Fruit fly (Drosophila melanogaster) whole organism, embryonic: ENCODE results near the gene CG12289.

Experiments used
- Adf1 ChIP-seq: fragments of 200-800 bp; sonication (Bioruptor generic); IDR thresholded peaks from 2 replicates; pipeline ENCODE4 v1.3.6; 2022; ENCODE audit warnings: missing biosample characterization, missing genetic modification characterization
- Awh ChIP-seq: fragments of 200-800 bp; sonication (Bioruptor generic); IDR thresholded peaks from 2 replicates; pipeline ENCODE4, ENCODE4 v1.3.6; 2022; ENCODE audit warnings: missing biosample characterization, missing genetic modification characterization
- CG1024 ChIP-seq: fragments of 200-800 bp; sonication (Bioruptor generic); IDR thresholded peaks from 2 replicates; pipeline ENCODE4 v1.3.6; 2022; ENCODE audit warnings: missing biosample characterization, missing genetic modification characterization
- CG10274 ChIP-seq: fragments of 200-800 bp; sonication (Bioruptor generic); optimal IDR thresholded peaks from 3 replicates; lab custom pipeline; 2017; ENCODE audit warnings: missing biosample characterization, mild to moderate bottlenecking, missing genetic modification characterization
- CG12769 ChIP-seq: fragments of 200-800 bp; sonication (Bioruptor generic); optimal IDR thresholded peaks from 2 replicates; lab custom pipeline; 2019; ENCODE audit warnings: missing biosample characterization, mild to moderate bottlenecking, missing genetic modification characterization, moderate library complexity
- CG14965 ChIP-seq: fragments of 200-800 bp; sonication (Bioruptor generic); optimal IDR thresholded peaks from 2 replicates; lab custom pipeline; 2016; ENCODE audit warnings: missing biosample characterization, missing genetic modification characterization, borderline replicate concordance
- CG15073 ChIP-seq: fragments of 200-800 bp; sonication (Bioruptor generic); optimal IDR thresholded peaks from 2 replicates; lab custom pipeline; 2016; ENCODE audit warnings: missing biosample characterization, missing genetic modification characterization
- CG15601 ChIP-seq: fragments of 200-800 bp; sonication (Bioruptor generic); optimal IDR thresholded peaks from 3 replicates; lab custom pipeline; 2019; ENCODE audit warnings: missing biosample characterization, mild to moderate bottlenecking, missing genetic modification characterization, moderate library complexity
- CG17328 ChIP-seq: fragments of 200-800 bp; sonication (Bioruptor generic); IDR thresholded peaks from 2 replicates; pipeline ENCODE4 v1.3.6; 2022; ENCODE audit warnings: missing biosample characterization, missing genetic modification characterization
- CG17361 ChIP-seq: fragments of 200-800 bp; sonication (Bioruptor generic); IDR thresholded peaks from 3 replicates; pipeline ENCODE4 v1.3.6; 2022; ENCODE audit warnings: missing biosample characterization, missing genetic modification characterization
- CG17385 ChIP-seq: fragments of 200-800 bp; sonication (Bioruptor generic); optimal IDR thresholded peaks from 3 replicates; lab custom pipeline; 2018; ENCODE audit warnings: missing biosample characterization, mild to moderate bottlenecking, missing genetic modification characterization
- CG18262 ChIP-seq: fragments of 200-800 bp; optimal IDR thresholded peaks from 3 replicates; lab custom pipeline; 2019; ENCODE audit warnings: missing biosample characterization, mild to moderate bottlenecking, missing genetic modification characterization, moderate library complexity
- CG32532 ChIP-seq: fragments of 200-800 bp; sonication (Bioruptor generic); IDR thresholded peaks from 2 replicates; pipeline ENCODE4 v1.3.6; 2022; ENCODE audit warnings: missing biosample characterization, missing genetic modification characterization
- CG34422 ChIP-seq: fragments of 200-800 bp; sonication (Bioruptor generic); IDR thresholded peaks from 3 replicates; pipeline ENCODE4 v1.3.6; 2022; ENCODE audit warnings: missing biosample characterization, missing genetic modification characterization
- CG3995 ChIP-seq: fragments of 200-800 bp; sonication (Bioruptor generic); optimal IDR thresholded peaks from 3 replicates; lab custom pipeline; 2016; ENCODE audit warnings: missing biosample characterization, missing genetic modification characterization
- CG4328 ChIP-seq: fragments of 200-800 bp; sonication (Bioruptor generic); optimal IDR thresholded peaks from 3 replicates; lab custom pipeline; 2017; ENCODE audit warnings: missing biosample characterization, missing genetic modification reagents, missing genetic modification characterization
- CG4404 ChIP-seq: fragments of 200-800 bp; sonication (Bioruptor generic); IDR thresholded peaks from 2 replicates; pipeline ENCODE4 v1.3.6; 2022; ENCODE audit warnings: missing biosample characterization, missing genetic modification characterization
- CG4854 ChIP-seq: fragments of 200-800 bp; sonication (Bioruptor generic); optimal IDR thresholded peaks from 2 replicates; lab custom pipeline; 2016; ENCODE audit warnings: missing biosample characterization, missing genetic modification characterization, inconsistent platforms
- CG6765 ChIP-seq: fragments of 200-800 bp; sonication (Bioruptor generic); optimal IDR thresholded peaks from 3 replicates; lab custom pipeline; 2017; ENCODE audit warnings: missing biosample characterization, mild to moderate bottlenecking, missing genetic modification characterization
- CG6813 ChIP-seq: fragments of 200-800 bp; sonication (Bioruptor generic); optimal IDR thresholded peaks from 2 replicates; lab custom pipeline; 2017; ENCODE audit warnings: missing biosample characterization, missing genetic modification characterization, mild to moderate bottlenecking, moderate library complexity, missing genetic modification reagents
- CG6854 ChIP-seq: fragments of 200-800 bp; sonication (Bioruptor generic); optimal IDR thresholded peaks from 3 replicates; lab custom pipeline; 2017; ENCODE audit warnings: missing biosample characterization, mild to moderate bottlenecking, missing genetic modification characterization
- CG7786 ChIP-seq: fragments of 200-800 bp; sonication (Bioruptor generic); optimal IDR thresholded peaks from 2 replicates; lab custom pipeline; 2016; ENCODE audit warnings: missing biosample characterization, missing genetic modification characterization
- Chrac-16 ChIP-seq: fragments of 200-800 bp; sonication (Bioruptor generic); optimal IDR thresholded peaks from 3 replicates; lab custom pipeline; 2016; ENCODE audit warnings: missing biosample characterization, missing genetic modification characterization
- D19B ChIP-seq: fragments of 200-800 bp; sonication (Bioruptor generic); optimal IDR thresholded peaks from 2 replicates; lab custom pipeline; 2017; ENCODE audit warnings: missing biosample characterization, mild to moderate bottlenecking, missing genetic modification characterization
- Dek ChIP-seq: fragments of 200-800 bp; sonication (Bioruptor generic); optimal IDR thresholded peaks from 3 replicates; lab custom pipeline; 2019; ENCODE audit warnings: missing biosample characterization, mild to moderate bottlenecking, missing genetic modification characterization, moderate library complexity
- Hey ChIP-seq: fragments of 200-800 bp; sonication (Bioruptor generic); optimal IDR thresholded peaks from 3 replicates; lab custom pipeline; 2018; ENCODE audit warnings: missing biosample characterization, mild to moderate bottlenecking, missing genetic modification characterization
- Hmr ChIP-seq: fragments of 200-800 bp; sonication (Bioruptor generic); optimal IDR thresholded peaks from 3 replicates; lab custom pipeline; 2017; ENCODE audit warnings: mild to moderate bottlenecking, missing biosample characterization, missing genetic modification reagents, missing genetic modification characterization
- Hr78 ChIP-seq, 2 experiments: fragments of 200-800 bp in 1 of 2; fragments of >200 bp in 1 of 2; sonication (Bioruptor generic) in 1 of 2; optimal IDR thresholded peaks; 2 replicates each; lab custom pipeline; 2017 to 2019; ENCODE audit warnings: missing biosample characterization in 2 of 2, missing genetic modification characterization in 2 of 2, mild to moderate bottlenecking in 1 of 2, moderate library complexity in 1 of 2
- MESR4 ChIP-seq: fragments of 200-800 bp; sonication (Bioruptor generic); optimal IDR thresholded peaks from 2 replicates; lab custom pipeline; 2018; ENCODE audit warnings: missing biosample characterization, mild to moderate bottlenecking, missing genetic modification characterization, moderate library complexity
- NC2β ChIP-seq: fragments of 200-800 bp; sonication (Bioruptor generic); optimal IDR thresholded peaks from 2 replicates; lab custom pipeline; 2016; ENCODE audit warnings: missing biosample characterization, missing genetic modification characterization
- Neu2 ChIP-seq: fragments of 200-800 bp; sonication (Bioruptor generic); optimal IDR thresholded peaks from 3 replicates; lab custom pipeline; 2016; ENCODE audit warnings: missing biosample characterization, missing genetic modification characterization, borderline replicate concordance
- PHDP ChIP-seq: fragments of 200-800 bp; sonication (Bioruptor generic); optimal IDR thresholded peaks from 3 replicates; lab custom pipeline; 2018; ENCODE audit warnings: missing biosample characterization, mild to moderate bottlenecking, missing genetic modification characterization, moderate library complexity
- Xrp1 ChIP-seq: fragments of 200-800 bp; sonication (Bioruptor generic); IDR thresholded peaks from 2 replicates; pipeline ENCODE4 v1.3.6; 2022; ENCODE audit warnings: missing biosample characterization, missing genetic modification characterization
- ab ChIP-seq: fragments of 200-800 bp; sonication (Bioruptor generic); optimal IDR thresholded peaks from 2 replicates; lab custom pipeline; 2016; ENCODE audit warnings: missing biosample characterization, missing genetic modification characterization
- bcd ChIP-seq: fragments of 200-800 bp; sonication (Bioruptor generic); optimal IDR thresholded peaks from 2 replicates; lab custom pipeline; 2017; ENCODE audit warnings: missing biosample characterization, mild to moderate bottlenecking, missing genetic modification characterization
- bsh ChIP-seq, 2 experiments: fragments of 200-800 bp; sonication (Bioruptor generic); optimal IDR thresholded peaks; 2 replicates each; lab custom pipeline; 2017 to 2018; ENCODE audit warnings: mild to moderate bottlenecking in 2 of 2, missing biosample characterization in 2 of 2, missing genetic modification characterization in 2 of 2, moderate library complexity in 1 of 2
- ci ChIP-seq: fragments of 200-800 bp; sonication (Bioruptor generic); IDR thresholded peaks from 3 replicates; pipeline ENCODE4 v1.3.6; 2022; ENCODE audit warnings: missing biosample characterization, missing genetic modification characterization
- exex ChIP-seq: fragments of 200-800 bp; sonication (Bioruptor generic); optimal IDR thresholded peaks from 4 replicates; lab custom pipeline; 2018; ENCODE audit warnings: missing biosample characterization, mild to moderate bottlenecking, missing genetic modification characterization, moderate library complexity
- grau ChIP-seq: fragments of 200-800 bp; optimal IDR thresholded peaks from 3 replicates; lab custom pipeline; 2019; ENCODE audit warnings: missing biosample characterization, mild to moderate bottlenecking, missing genetic modification characterization, moderate library complexity
- ken ChIP-seq: fragments of 200-800 bp; sonication (Bioruptor generic); IDR thresholded peaks from 3 replicates; pipeline ENCODE4 v1.3.6; 2022; ENCODE audit warnings: missing biosample characterization, missing genetic modification characterization
- lov ChIP-seq, 2 experiments: fragments of 200-800 bp in 1 of 2; fragments of >200 bp in 1 of 2; sonication (Bioruptor generic) in 1 of 2; IDR thresholded peaks in 1 of 2; optimal IDR thresholded peaks in 1 of 2; 2 replicates in 1 of 2; 3 replicates in 1 of 2; pipeline versions ENCODE4 v1.3.6 to Lab custom; 2017 to 2022; ENCODE audit warnings: missing biosample characterization in 1 of 2, missing genetic modification characterization in 1 of 2
- nmo ChIP-seq: fragments of 200-800 bp; sonication (Bioruptor generic); optimal IDR thresholded peaks from 2 replicates; lab custom pipeline; 2018; ENCODE audit warnings: missing biosample characterization, mild to moderate bottlenecking, missing genetic modification characterization, moderate library complexity
- ro ChIP-seq: fragments of 200-800 bp; sonication (Bioruptor generic); IDR thresholded peaks from 2 replicates; pipeline ENCODE4 v1.3.6; 2022; ENCODE audit warnings: missing biosample characterization, missing genetic modification characterization
- salm ChIP-seq: fragments of 200-800 bp; sonication (Bioruptor generic); optimal IDR thresholded peaks from 2 replicates; lab custom pipeline; 2018; ENCODE audit warnings: missing biosample characterization, mild to moderate bottlenecking, missing genetic modification characterization
- sim ChIP-seq: fragments of 200-800 bp; sonication (Bioruptor generic); IDR thresholded peaks from 2 replicates; pipeline ENCODE4 v1.3.6; 2022; ENCODE audit warnings: missing biosample characterization, missing genetic modification characterization
- tll ChIP-seq, 2 experiments: fragments of 200-800 bp in 1 of 2; fragments of >200 bp in 1 of 2; sonication (Bioruptor generic) in 1 of 2; optimal IDR thresholded peaks; 2 replicates each; lab custom pipeline; 2017 to 2019; ENCODE audit warnings: missing biosample characterization in 2 of 2, missing genetic modification characterization in 2 of 2, mild to moderate bottlenecking in 1 of 2, moderate library complexity in 1 of 2
- tx ChIP-seq: fragments of 200-800 bp; sonication (Bioruptor generic); optimal IDR thresholded peaks from 2 replicates; lab custom pipeline; 2016; ENCODE audit warnings: missing biosample characterization, missing genetic modification characterization
- vnd ChIP-seq: fragments of 200-800 bp; sonication (Bioruptor generic); IDR thresholded peaks from 3 replicates; pipeline ENCODE4 v1.3.6; 2022; ENCODE audit warnings: missing biosample characterization, missing genetic modification characterization; ENCODE audit not compliant: partially characterized antibody
- vvl ChIP-seq: fragments of 200-800 bp; sonication (Bioruptor generic); IDR thresholded peaks from 2 replicates; pipeline ENCODE4 v1.3.6; 2022; ENCODE audit warnings: missing biosample characterization, missing genetic modification characterization

Gene CG12289

dm6 chr3L:11443474-11444080 is 14.7 kb downstream of the CG12289 start (continued):
- peak; percentile 30 for TF ChIP-seq PHDP
- peak; percentile 34 for TF ChIP-seq CG12769 (tag; lab: Kevin White, UChicago)
- TF ChIP-seq vnd (GFP tag; lab: Robert Waterston, UW), result no peak
- TF ChIP-seq CG17361 (GFP tag; lab: Robert Waterston, UW), result peak; percentile 42; the same call in 2 of the 3 replicates
- TF ChIP-seq MESR4, result no peak
- TF ChIP-seq bsh (GFP tag; optimal IDR thresholded peaks at IDR 0.05; lab: Kevin White, UChicago), result peak in 1 of 2 experiments; percentile 25
- TF ChIP-seq Xrp1 (GFP tag; lab: Robert Waterston, UW), result no peak
- no peak for TF ChIP-seq CG34422 (GFP tag; lab: Robert Waterston, UW)
- no peak for TF ChIP-seq CG4328 (GFP tag; lab: Kevin White, UChicago)
- TF ChIP-seq CG15073, result no peak
- no peak for TF ChIP-seq CG7786 (GFP tag; lab: Kevin White, UChicago)
- no peak for TF ChIP-seq Hey (tag; lab: Kevin White, UChicago)
- TF ChIP-seq NC2β (GFP tag; lab: Kevin White, UChicago), result no peak
- no peak for TF ChIP-seq CG6813 (GFP tag; lab: Kevin White, UChicago)
- peak; percentile 46; the same call in 1 of the 3 replicates for TF ChIP-seq ci
- TF ChIP-seq Neu2, result no peak
- no peak for TF ChIP-seq CG32532 (GFP tag; lab: Robert Waterston, UW)
- no peak for TF ChIP-seq CG1024 (GFP tag; lab: Robert Waterston, UW)
- TF ChIP-seq CG15601, result peak; percentile 11
- TF ChIP-seq sim, result no peak
- no peak for TF ChIP-seq Adf1 (GFP tag; lab: Robert Waterston, UW)
- peak; percentile 2 for TF ChIP-seq Hmr (GFP tag; lab: Kevin White, UChicago)
- TF ChIP-seq tll (GFP tag; optimal IDR thresholded peaks at IDR 0.05; lab: Kevin White, UChicago), result no peak
- no peak for TF ChIP-seq Awh (GFP tag; lab: Robert Waterston, UW)
- TF ChIP-seq CG14965 (GFP tag; lab: Kevin White, UChicago), result no peak
- TF ChIP-seq Chrac-16 (GFP tag; lab: Kevin White, UChicago), result no peak
- no peak for TF ChIP-seq CG6765
- peak in 1 of 2 experiments; percentile 9 for TF ChIP-seq Hr78 (GFP tag; optimal IDR thresholded peaks at IDR 0.05; lab: Kevin White, UChicago)
- no peak for TF ChIP-seq CG4854 (GFP tag; lab: Kevin White, UChicago)
- TF ChIP-seq nmo, result peak; percentile 44
- no peak for TF ChIP-seq vvl
- no peak for TF ChIP-seq ken
- TF ChIP-seq CG10274 (GFP tag; lab: Kevin White, UChicago), result no peak
- TF ChIP-seq ab (GFP tag; lab: Kevin White, UChicago), result no peak
- TF ChIP-seq exex (tag; lab: Kevin White, UChicago), result no peak
- TF ChIP-seq CG6854 (GFP tag; lab: Kevin White, UChicago), result no peak
- no peak for TF ChIP-seq salm (tag; lab: Kevin White, UChicago)
- peak; percentile 62 for TF ChIP-seq CG18262 (tag; lab: Kevin White, UChicago)
- TF ChIP-seq lov (optimal IDR thresholded peaks at IDR 0.05; lab: Kevin White, UChicago), result no peak
- TF ChIP-seq lov (GFP tag; IDR thresholded peaks at IDR 0.05; lab: Robert Waterston, UW), result no peak
- TF ChIP-seq bcd (GFP tag; lab: Kevin White, UChicago), result no peak
- TF ChIP-seq CG3995 (GFP tag; lab: Kevin White, UChicago), result no peak
- peak; percentile 1 for TF ChIP-seq Dek (tag; lab: Kevin White, UChicago)
- TF ChIP-seq tx (GFP tag; lab: Kevin White, UChicago), result no peak
- no peak for TF ChIP-seq CG17328 (GFP tag; lab: Robert Waterston, UW)
- no peak for TF ChIP-seq CG4404 (GFP tag; lab: Robert Waterston, UW)
- TF ChIP-seq D19B (GFP tag; lab: Kevin White, UChicago), result no peak
- peak; percentile 31 for TF ChIP-seq grau (tag; lab: Kevin White, UChicago)
- TF ChIP-seq CG17385 (GFP tag; lab: Kevin White, UChicago), result peak; percentile 2
- no peak for TF ChIP-seq ro (GFP tag; lab: Robert Waterston, UW)
